Worm (Caenorhabditis elegans) whole organism, early embryonic: ENCODE measurements around the gene K08E7.6.

ENCODE experiments used
- B0310.2 ChIP-seq: sonication (generic microtip); optimal IDR thresholded peaks from 2 replicates; lab custom pipeline; 2016; ENCODE audit warnings: mild to moderate bottlenecking, missing genetic modification characterization, missing compliant biosample characterization
- F13C5.2 ChIP-seq: sonication (generic microtip); optimal IDR thresholded peaks from 2 replicates; lab custom pipeline; 2017; ENCODE audit warnings: mild to moderate bottlenecking, missing genetic modification characterization, inconsistent platforms, missing compliant biosample characterization
- aly-1 ChIP-seq: sonication (generic microtip); optimal IDR thresholded peaks from 2 replicates; lab custom pipeline; 2016; ENCODE audit warnings: missing genetic modification characterization, missing compliant biosample characterization
- ama-1 ChIP-seq: fragments of 150-350 bp; optimal IDR thresholded peaks from 2 replicates; lab custom pipeline; 2014
- ceh-13 ChIP-seq: fragments of 200-800 bp; sonication (Bioruptor generic); optimal IDR thresholded peaks from 2 replicates; lab custom pipeline; 2018; ENCODE audit warnings: mild to moderate bottlenecking, missing genetic modification characterization, missing compliant biosample characterization
- ceh-36 ChIP-seq: sonication (generic microtip); optimal IDR thresholded peaks from 2 replicates; lab custom pipeline; 2016; ENCODE audit warnings: missing genetic modification characterization, inconsistent platforms, missing compliant biosample characterization
- ets-7 ChIP-seq: sonication (generic microtip); optimal IDR thresholded peaks from 2 replicates; lab custom pipeline; 2016; ENCODE audit warnings: missing genotype, missing genetic modification characterization, missing compliant biosample characterization
- flt-1 ChIP-seq: fragments of 200-800 bp; sonication (Bioruptor generic); IDR thresholded peaks from 2 replicates; pipeline ENCODE4 v1.3.6; 2022; ENCODE audit warnings: missing genetic modification characterization, missing compliant biosample characterization
- hmbx-1 ChIP-seq: sonication (generic microtip); optimal IDR thresholded peaks from 2 replicates; lab custom pipeline; 2016; ENCODE audit warnings: mild to moderate bottlenecking, missing genetic modification characterization, missing compliant biosample characterization
- hmg-4 ChIP-seq: fragments of 200-800 bp; sonication (Bioruptor generic); optimal IDR thresholded peaks from 2 replicates; lab custom pipeline; 2018; ENCODE audit warnings: mild to moderate bottlenecking, missing genetic modification characterization, missing compliant biosample characterization
- hnd-1 ChIP-seq: sonication (generic microtip); optimal IDR thresholded peaks from 2 replicates; lab custom pipeline; 2016; ENCODE audit warnings: missing genetic modification characterization, missing compliant biosample characterization
- pes-1 ChIP-seq: fragments of 200-800 bp; sonication (Bioruptor generic); IDR thresholded peaks from 2 replicates; pipeline ENCODE4 v1.3.6; 2022; ENCODE audit warnings: missing genetic modification reagents, missing genetic modification characterization, missing compliant biosample characterization
- scrt-1 ChIP-seq: fragments of 200-800 bp; sonication (Bioruptor generic); IDR thresholded peaks from 2 replicates; pipeline ENCODE4 v1.3.6; 2022; ENCODE audit warnings: missing genetic modification characterization, missing compliant biosample characterization
- sea-1 ChIP-seq: fragments of 200-800 bp; sonication (Bioruptor generic); conservative IDR thresholded peaks from 2 replicates; pipeline ENCODE4 v1.3.6; 2022; ENCODE audit warnings: missing genetic modification characterization, missing compliant biosample characterization
- tbx-11 ChIP-seq: fragments of 200-800 bp; sonication (Bioruptor generic); IDR thresholded peaks from 2 replicates; pipeline ENCODE4 v1.3.6; 2022; ENCODE audit warnings: missing genetic modification characterization, missing compliant biosample characterization
- tbx-37 ChIP-seq: fragments of 200-800 bp; sonication (Bioruptor generic); conservative IDR thresholded peaks from 2 replicates; pipeline ENCODE4 v1.3.6; 2022; ENCODE audit warnings: missing genetic modification reagents, missing genetic modification characterization, missing compliant biosample characterization
- tra-4 ChIP-seq: sonication (generic microtip); optimal IDR thresholded peaks from 2 replicates; lab custom pipeline; 2017; ENCODE audit warnings: missing genetic modification characterization, missing compliant biosample characterization

Gene K08E7.6

ce11 chrIV:12545393-12545792, 35.6 kb downstream of the K08E7.6 start:
- TF ChIP-seq tra-4 (no peak), ceh-36 (tag; lab: Kevin White, UChicago) (no peak)

ce11 chrIV:12544624-12545023, 36.3 kb downstream of the K08E7.6 start:
- TF ChIP-seq hnd-1 (no peak), ceh-13 (GFP tag; lab: Kevin White, UChicago) (no peak), flt-1 (GFP tag; lab: Robert Waterston, UW) (0 out of 2 replicates have a peak, but pooled peaks have one; percentile 12), pes-1 (GFP tag; lab: Robert Waterston, UW) (peak; percentile 24; the same call in 1 of the 2 replicates), tbx-11 (GFP tag; lab: Robert Waterston, UW) (no peak), B0310.2 (peak; percentile 28), ceh-36 (tag; lab: Kevin White, UChicago) (peak; percentile 5)

ce11 chrIV:12542011-12542410, 38.9 kb downstream of the K08E7.6 start, which contains the start of gene ham-1:
Gene ham-1 (plus strand): TSS chrIV:12542183.
- no peak for TF ChIP-seq ama-1
- no peak for TF ChIP-seq flt-1 (GFP tag; lab: Robert Waterston, UW)
- TF ChIP-seq sea-1 (GFP tag; lab: Robert Waterston, UW), result no peak
- no peak for TF ChIP-seq ceh-13 (GFP tag; lab: Kevin White, UChicago)

ce11 chrIV:12540242-12540641, 40.7 kb downstream of the K08E7.6 start:
- TF ChIP-seq ets-7 (tag; lab: Kevin White, UChicago), result no peak

- TF ChIP-seq hnd-1, result no peak
- no peak for TF ChIP-seq tbx-11 (GFP tag; lab: Robert Waterston, UW)
- TF ChIP-seq aly-1, result no peak
- no peak for TF ChIP-seq tra-4
- TF ChIP-seq ceh-36 (tag; lab: Kevin White, UChicago), result no peak
These were observed 43.3 kb downstream of the K08E7.6 start for ce11 chrIV:12537694-12538093.

- TF ChIP-seq tbx-37 (GFP tag; lab: Robert Waterston, UW) (no peak), ets-7 (tag; lab: Kevin White, UChicago) (no peak), F13C5.2 (tag; lab: Kevin White, UChicago) (no peak), B0310.2 (no peak), scrt-1 (GFP tag; lab: Robert Waterston, UW) (no peak), hmbx-1 (no peak), hnd-1 (no peak), hmg-4 (no peak), ceh-13 (GFP tag; lab: Kevin White, UChicago) (no peak), ama-1 (no peak), flt-1 (GFP tag; lab: Robert Waterston, UW) (no peak), sea-1 (GFP tag; lab: Robert Waterston, UW) (no peak), ceh-36 (tag; lab: Kevin White, UChicago) (no peak), tbx-11 (GFP tag; lab: Robert Waterston, UW) (no peak)
These were observed 44.6 kb downstream of the K08E7.6 start for ce11 chrIV:12536358-12536757.

- no peak for TF ChIP-seq tbx-11 (GFP tag; lab: Robert Waterston, UW)
- TF ChIP-seq scrt-1 (GFP tag; lab: Robert Waterston, UW), result no peak
- no peak for TF ChIP-seq tbx-37 (GFP tag; lab: Robert Waterston, UW)
- no peak for TF ChIP-seq aly-1
These were observed 49.5 kb downstream of the K08E7.6 start for ce11 chrIV:12531464-12531863.

ce11 chrIV:12531047-12531446, 49.9 kb downstream of the K08E7.6 start, which contains the start of gene F53B2.5:
Gene F53B2.5 (minus strand): TSS chrIV:12531147.
- TF ChIP-seq ceh-36 (tag; lab: Kevin White, UChicago) (no peak), tbx-37 (GFP tag; lab: Robert Waterston, UW) (no peak), hmg-4 (no peak), aly-1 (no peak)
